Worm (Caenorhabditis elegans) whole organism, dauer: ENCODE data around the gene flh-2.
"Not testable (repeated sequence)": the region's sequence is repeated elsewhere in the genome, so short reads cannot be mapped to it uniquely, and the experiment has no call there.

Experiments
- unc-62 ChIP-seq: sonication (generic microtip); optimal IDR thresholded peaks from 2 replicates; lab custom pipeline; 2017; ENCODE audit warnings: missing biosample characterization, missing genetic modification reagents, missing genetic modification characterization

Gene flh-2

DNA sequence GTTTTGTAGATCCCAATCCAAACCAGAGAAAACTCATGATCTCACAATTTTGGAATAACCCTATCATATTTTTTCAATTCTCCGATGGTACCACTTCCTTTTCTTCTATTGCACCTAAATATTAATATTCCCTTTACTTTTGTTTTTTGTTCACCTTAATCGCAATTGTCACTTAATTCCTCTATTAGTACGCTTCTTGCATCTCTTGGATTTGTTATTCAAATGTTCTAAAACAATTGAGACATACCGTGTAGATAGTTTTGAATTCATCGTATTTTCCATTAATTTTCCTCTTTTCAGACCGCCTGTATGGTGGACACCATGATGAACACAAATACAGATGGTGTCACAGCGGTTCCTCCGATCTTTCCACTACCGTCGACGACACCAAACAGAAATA is at the start of gene flh-2:
Gene flh-2 (plus strand): TSS at position 301 of the 400 bp plus-strand sequence.
- TF ChIP-seq unc-62 (GFP tag; lab: Kevin White, UChicago), result no peak

DNA sequence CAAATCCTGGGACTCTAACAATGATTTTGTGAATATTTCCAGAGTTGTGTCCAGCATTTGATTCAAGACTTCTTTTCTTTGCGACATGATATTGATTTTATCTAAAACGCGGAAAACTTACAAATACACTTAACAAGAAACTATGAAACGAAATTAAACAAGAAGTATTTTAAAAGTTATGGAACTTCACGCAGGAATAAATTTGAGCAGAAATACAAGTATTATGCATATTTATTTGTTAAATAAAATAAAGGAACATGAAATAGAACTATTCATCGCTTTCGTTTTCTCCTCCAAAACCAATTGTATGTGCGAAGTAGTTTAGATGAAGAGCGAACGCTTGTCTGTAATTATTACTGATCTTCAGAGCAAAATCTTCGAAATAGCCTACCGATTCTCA is 48.1 kb upstream of the flh-2 start, which contains the start of gene kbp-2:
Gene kbp-2 (minus strand): TSS at position 101 of the 400 bp plus-strand sequence.
- no peak for TF ChIP-seq unc-62 (GFP tag; lab: Kevin White, UChicago)

ce11 chrIII:4905405-4905804 is 46.5 kb upstream of the flh-2 start, which contains the start of gene F26F4.8:
TSS of gene F26F4.8 (minus strand) at chrIII:4905473.
- TF ChIP-seq unc-62 (GFP tag; lab: Kevin White, UChicago), result no peak

DNA sequence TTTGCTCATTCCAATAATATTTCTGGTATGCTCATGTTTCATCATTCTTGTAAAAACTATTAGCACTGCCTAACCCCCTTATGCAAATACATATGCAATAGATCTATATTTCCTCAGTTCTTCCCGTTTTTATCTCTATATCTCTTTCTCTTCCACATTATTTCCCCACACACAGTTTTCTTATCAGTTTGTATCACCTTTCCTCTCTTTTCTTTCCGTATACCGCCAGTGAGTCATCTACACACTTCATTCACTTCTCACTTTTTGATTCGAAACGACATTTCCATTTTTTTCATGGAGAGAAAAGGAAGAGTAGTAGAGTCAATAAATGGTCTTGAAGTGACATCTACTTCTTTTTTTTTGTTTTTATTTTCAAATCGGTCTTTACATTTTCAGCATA is 45.6 kb upstream of the flh-2 start:
- no peak for TF ChIP-seq unc-62 (GFP tag; lab: Kevin White, UChicago)

DNA sequence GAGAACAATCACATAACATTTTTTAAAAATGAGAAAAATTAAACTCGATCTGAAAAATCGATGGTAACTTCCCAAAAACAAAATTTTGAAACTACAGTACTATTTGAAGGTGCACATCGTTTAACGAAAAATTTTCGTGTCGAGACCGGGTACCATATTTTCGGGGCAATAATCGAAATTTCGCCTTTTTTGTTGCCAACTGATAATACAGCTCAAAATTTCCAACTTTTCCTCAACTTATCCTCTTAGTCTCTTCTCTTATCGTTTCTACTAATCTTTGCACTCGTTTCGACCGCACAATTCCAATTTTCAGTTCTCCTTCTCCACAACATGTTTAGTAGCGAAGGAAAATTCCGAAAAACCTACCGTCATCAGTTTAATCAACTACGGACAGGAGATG is 45.0 kb upstream of the flh-2 start, which contains the start of gene rom-1:
Gene rom-1 (plus strand): TSS at position 301 of the 400 bp plus-strand sequence.
- no peak for TF ChIP-seq unc-62 (GFP tag; lab: Kevin White, UChicago)

ce11 chrIII:4909938-4910337 is 42.0 kb upstream of the flh-2 start, which contains the start of gene F26F4.12:
TSS of gene F26F4.12 (minus strand) at chrIII:4910038.
- no peak for TF ChIP-seq unc-62 (GFP tag; lab: Kevin White, UChicago)

- TF ChIP-seq unc-62 (GFP tag; lab: Kevin White, UChicago), result no peak
These were observed 41.0 kb upstream of the flh-2 start, which contains the start of gene F26F4.2 for ce11 chrIII:4910956-4911355. TSS of gene F26F4.2 (plus strand) at chrIII:4911256.

DNA sequence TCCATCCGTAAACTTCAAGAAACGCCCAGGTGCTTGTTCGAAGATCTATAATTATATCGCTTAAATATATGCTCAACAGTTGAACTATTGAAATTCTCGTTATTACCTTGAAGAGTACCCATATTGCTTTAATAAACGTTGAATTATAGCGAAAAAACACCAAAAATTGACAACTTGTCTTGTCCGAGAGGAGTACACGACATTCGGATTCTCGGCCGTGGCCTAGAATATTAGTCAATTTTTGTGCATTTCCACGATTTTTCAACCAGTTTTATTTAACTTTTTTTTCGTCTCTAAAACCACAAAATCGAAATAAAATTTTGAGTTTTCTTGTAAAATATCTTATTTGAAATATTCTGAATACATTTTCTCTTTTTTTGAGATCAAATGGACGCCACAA is 39.6 kb upstream of the flh-2 start, which contains the start of the genes F26F4.9 and cee-1:
Gene F26F4.9 (minus strand): TSS at position 205 of the 400 bp plus-strand sequence.
Gene cee-1 (plus strand): TSS at position 383 of the 400 bp plus-strand sequence.
- no peak for TF ChIP-seq unc-62 (GFP tag; lab: Kevin White, UChicago)

DNA sequence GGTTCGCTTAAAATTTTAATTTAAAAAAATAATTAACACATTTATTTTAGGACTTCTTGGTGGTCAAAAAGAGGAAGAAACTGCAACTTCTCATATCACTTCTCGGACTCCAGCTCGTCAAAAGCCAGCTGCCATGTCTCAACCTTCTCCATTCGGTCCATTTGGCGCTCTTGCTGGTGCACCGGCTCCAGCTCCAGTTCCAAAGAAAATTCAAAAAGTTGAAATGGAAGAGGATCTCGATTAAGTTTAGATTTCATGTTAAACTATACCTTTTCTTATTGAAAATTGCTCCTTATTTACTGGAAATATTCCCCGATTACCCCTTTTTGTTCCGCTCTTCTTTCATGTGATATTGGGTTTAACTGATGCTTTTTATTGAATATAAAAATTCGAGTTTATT is 38.2 kb upstream of the flh-2 start:
- no peak for TF ChIP-seq unc-62 (GFP tag; lab: Kevin White, UChicago)

- no peak for TF ChIP-seq unc-62 (GFP tag; lab: Kevin White, UChicago)
These were observed 34.8 kb upstream of the flh-2 start, which contains the start of gene rars-1 for ce11 chrIII:4917077-4917476. TSS of gene rars-1 (minus strand) at chrIII:4917177.

DNA sequence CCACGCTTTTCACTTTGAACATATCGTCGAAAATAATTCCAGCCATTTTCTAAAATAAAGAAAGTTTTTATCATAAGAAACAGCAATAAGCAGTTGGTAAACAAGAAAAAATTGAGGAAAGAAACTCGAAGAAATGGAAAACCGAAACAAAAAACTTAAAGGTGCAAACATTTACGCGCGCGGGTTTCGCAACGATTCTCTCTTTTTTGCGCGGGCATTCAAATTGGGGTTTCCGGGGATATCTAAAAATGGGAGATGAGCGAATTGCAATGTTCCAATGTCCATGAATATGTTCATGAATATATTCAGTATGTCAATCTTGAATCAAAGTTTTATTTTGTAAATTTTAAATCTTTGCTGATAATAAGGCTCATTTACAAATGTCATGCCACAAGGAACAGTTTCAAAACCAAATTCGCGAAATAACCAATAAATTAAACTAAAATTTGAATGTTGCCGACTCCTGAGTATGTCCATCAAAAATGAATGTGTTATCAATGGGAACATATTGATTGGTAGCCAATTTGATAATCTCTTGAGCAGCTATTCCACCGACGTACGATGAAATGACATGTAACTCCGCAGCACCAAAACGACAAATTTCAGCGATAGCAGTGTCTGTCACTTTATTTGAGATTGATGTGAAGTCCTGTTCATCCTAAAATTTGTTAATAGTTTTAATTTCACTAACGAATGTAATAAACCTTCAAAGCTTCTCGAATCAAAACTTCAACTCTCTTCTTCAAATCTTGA is 33.8 kb upstream of the flh-2 start, which contains the start of gene rpb-8:
Gene rpb-8 (minus strand): TSS at position 49 of the 753 bp plus-strand sequence.
- TF ChIP-seq unc-62 (GFP tag; lab: Kevin White, UChicago), result no peak

- TF ChIP-seq unc-62 (GFP tag; lab: Kevin White, UChicago), result no peak
These were observed 33.0 kb upstream of the flh-2 start for ce11 chrIII:4918906-4919305.

DNA sequence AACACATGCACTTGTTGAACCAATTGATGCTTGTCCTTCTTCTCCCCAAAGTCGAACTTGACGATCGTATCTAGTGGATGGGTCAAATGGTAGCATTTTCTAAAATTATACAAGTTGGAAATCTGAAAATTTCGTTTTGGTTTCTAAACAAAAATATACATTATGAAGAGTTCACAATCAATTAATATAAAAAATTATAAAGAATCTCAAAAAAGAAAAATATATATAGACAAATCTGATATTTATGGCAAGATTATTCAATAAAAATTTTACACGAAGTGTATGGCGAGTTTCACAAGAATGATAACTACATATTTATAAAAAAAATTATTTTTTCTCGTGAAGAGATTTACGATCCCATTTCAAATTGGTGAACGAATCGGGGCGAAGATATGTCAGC is 31.7 kb upstream of the flh-2 start, which contains the start of gene ula-1:
Gene ula-1 (minus strand): TSS at position 101 of the 400 bp plus-strand sequence.
- no peak for TF ChIP-seq unc-62 (GFP tag; lab: Kevin White, UChicago)

ce11 chrIII:4922020-4922419 is 29.9 kb upstream of the flh-2 start, which contains the start of gene mmab-1:
TSS of gene mmab-1 (minus strand) at chrIII:4922114.
- TF ChIP-seq unc-62 (GFP tag; lab: Kevin White, UChicago), result not testable (repeated sequence)

- TF ChIP-seq unc-62 (GFP tag; lab: Kevin White, UChicago), result no peak
These were observed 27.8 kb upstream of the flh-2 start for ce11 chrIII:4924134-4924533.

ce11 chrIII:4930154-4930679 is 21.7 kb upstream of the flh-2 start, which contains the start of gene set-2:
TSS of gene set-2 (minus strand) at chrIII:4930204.
- no peak for TF ChIP-seq unc-62 (GFP tag; lab: Kevin White, UChicago)
